Fruit fly (Drosophila melanogaster): ENCODE measurements around the gene CHMP2B.

The CHMP2B gene

DNA sequence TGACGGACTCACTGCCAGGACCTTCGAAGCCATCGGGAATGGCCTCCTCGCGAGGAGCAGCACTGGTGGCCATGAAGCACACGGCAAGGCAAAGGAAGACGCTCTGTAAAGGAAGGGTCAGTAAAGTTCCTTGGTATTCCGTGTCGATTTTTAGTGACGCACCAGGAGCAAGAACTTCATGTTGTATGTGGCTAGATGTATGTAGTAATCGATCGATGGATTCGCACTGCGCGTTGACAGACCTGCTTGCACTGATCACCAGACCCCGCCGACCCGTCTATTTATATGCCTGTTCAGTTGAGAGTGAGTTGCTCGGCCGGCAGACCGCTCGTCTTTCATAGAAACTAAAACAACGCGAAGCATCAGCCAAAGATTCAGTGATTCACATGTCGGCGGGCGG, 6.5 kb upstream of the CHMP2B start, which contains the start of gene CG15213:
Gene CG15213 (minus strand): TSS at position 255 of the 400 bp plus-strand sequence.
- TF ChIP-seq CG17802 (tag; optimal IDR thresholded peaks at IDR 0.05) = no peak
- no peak for TF ChIP-seq nau (GFP tag; optimal IDR thresholded peaks at IDR 0.05)
- 0 out of 3 replicates have a peak, but pooled peaks have one; percentile 20 for TF ChIP-seq gce (GFP tag; IDR thresholded peaks at IDR 0.05)
- 0 out of 2 replicates have a peak, but pooled peaks have one; percentile 4 for TF ChIP-seq CG17328 (GFP tag; IDR thresholded peaks at IDR 0.05)
- TF ChIP-seq Med (GFP tag) = peak; percentile 27
- TF ChIP-seq Ets65A (GFP tag) = peak; percentile 91
- 0 out of 2 replicates have a peak, but pooled peaks have one; percentile 9 for TF ChIP-seq CG6272 (GFP tag; IDR thresholded peaks at IDR 0.05)

DNA sequence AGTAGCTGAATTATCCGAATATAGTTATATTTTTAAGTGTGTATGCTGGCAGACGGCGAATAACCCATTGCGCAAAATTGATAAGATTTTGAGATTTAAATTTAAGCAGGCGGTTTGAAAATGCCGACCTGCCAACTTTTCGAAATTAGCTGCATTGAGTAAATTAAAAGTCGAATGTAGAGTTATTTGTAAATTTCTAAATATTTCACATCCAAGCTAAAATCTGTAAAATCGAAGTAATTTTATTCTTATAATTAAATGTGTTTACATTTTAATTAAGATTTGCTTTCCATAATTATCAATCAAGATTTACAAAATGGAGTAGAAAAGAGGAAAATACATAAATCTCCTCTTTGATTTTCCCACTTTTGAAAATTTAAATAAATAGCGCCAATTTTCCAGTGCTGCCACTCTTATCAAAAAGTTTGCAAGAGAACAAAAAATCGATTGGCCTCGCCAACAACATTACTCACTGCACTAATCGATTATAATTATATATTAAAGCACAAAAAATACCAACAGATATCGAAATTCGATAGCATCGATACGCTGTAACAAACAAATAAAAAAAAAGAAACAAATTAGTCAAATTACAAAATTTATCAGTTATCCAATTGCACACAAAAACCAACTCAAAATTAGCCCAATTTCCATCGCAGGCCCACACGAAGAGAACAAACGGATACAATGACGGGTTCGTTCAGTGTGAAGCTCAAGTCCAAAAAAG, 5.6 kb upstream of the CHMP2B start, which contains the start of gene Yod1:
Gene Yod1 (plus strand): TSS at position 168 of the 727 bp plus-strand sequence.
- TF ChIP-seq CG12299 (tag; optimal IDR thresholded peaks at IDR 0.05) (no peak), CG31365 (tag; optimal IDR thresholded peaks at IDR 0.05) (no peak), pum (GFP tag; optimal IDR thresholded peaks at IDR 0.05) (no peak), CG8924 (tag; optimal IDR thresholded peaks at IDR 0.05) (peak; percentile 40), Hand (GFP tag; optimal IDR thresholded peaks at IDR 0.05) (no peak), CG9727 (GFP tag; optimal IDR thresholded peaks at IDR 0.05) (no peak), wek (GFP tag; optimal IDR thresholded peaks at IDR 0.05) (no peak), pho (GFP tag; optimal IDR thresholded peaks at IDR 0.05) (no peak), vfl (GFP tag; optimal IDR thresholded peaks at IDR 0.05) (no peak), phol (tag; optimal IDR thresholded peaks at IDR 0.05) (peak; percentile 28), CG13894 (tag; optimal IDR thresholded peaks at IDR 0.05) (no peak), h (optimal IDR thresholded peaks at IDR 0.05) (no peak), Ravus (GFP tag; IDR thresholded peaks at IDR 0.05) (no peak), Hmr (GFP tag; optimal IDR thresholded peaks at IDR 0.05) (no peak), cas (GFP tag; IDR thresholded peaks at IDR 0.05) (no peak), CG33557 (GFP tag; optimal IDR thresholded peaks at IDR 0.05) (no peak), CG11695 (GFP tag; IDR thresholded peaks at IDR 0.05) (no peak), tx (GFP tag; optimal IDR thresholded peaks at IDR 0.05) (no peak), CG8944 (GFP tag; optimal IDR thresholded peaks at IDR 0.05) (no peak), tup (GFP tag; optimal IDR thresholded peaks at IDR 0.05) (no peak), fd102C (GFP tag; optimal IDR thresholded peaks at IDR 0.05) (no peak), Ssrp (tag; optimal IDR thresholded peaks at IDR 0.05) (no peak), az2 (GFP tag; optimal IDR thresholded peaks at IDR 0.05) (no peak), CG30431 (GFP tag; optimal IDR thresholded peaks at IDR 0.05) (no peak), CG7271 (tag; optimal IDR thresholded peaks at IDR 0.05) (no peak), jing (GFP tag; optimal IDR thresholded peaks at IDR 0.05) (no peak), dysf (GFP tag; IDR thresholded peaks at IDR 0.05) (no peak), CG13296 (GFP tag; optimal IDR thresholded peaks at IDR 0.05) (no peak), CG15514 (GFP tag; optimal IDR thresholded peaks at IDR 0.05) (peak; percentile 64), CG7928 (GFP tag; optimal IDR thresholded peaks at IDR 0.05) (no peak), p53 (GFP tag; optimal IDR thresholded peaks at IDR 0.05) (no peak), ind (GFP tag; optimal IDR thresholded peaks at IDR 0.05) (no peak), Dll (GFP tag; IDR thresholded peaks at IDR 0.05; ENCODE audit: partially characterized antibody) (peak; percentile 81; the same call in 3 of the 4 replicates), CG13287 (GFP tag; IDR thresholded peaks at IDR 0.05; ENCODE audit: partially characterized antibody) (peak; percentile 83), CG4820 (GFP tag; optimal IDR thresholded peaks at IDR 0.05) (no peak), Hr3 (GFP tag; optimal IDR thresholded peaks at IDR 0.05) (no peak), CG2875 (GFP tag; optimal IDR thresholded peaks at IDR 0.05) (no peak), CG17361 (GFP tag; IDR thresholded peaks at IDR 0.05) (peak; percentile 32; the same call in 1 of the 3 replicates), zf30C (GFP tag; optimal IDR thresholded peaks at IDR 0.05) (no peak), CoRest (tag; optimal IDR thresholded peaks at IDR 0.05) (peak; percentile 38), CG12219 (GFP tag; optimal IDR thresholded peaks at IDR 0.05) (no peak)

Data from whole organism, embryonic.